Worm (Caenorhabditis elegans): ENCODE data around the gene lbp-3.

The lbp-3 gene

ce11 chrX:3256784-3257493 lies at the start of gene lbp-3:
TSS of gene lbp-3 (plus strand) at chrX:3257372.
- TF ChIP-seq fkh-6 (tag; optimal IDR thresholded peaks at IDR 0.05) (no peak), hlh-6 (tag; optimal IDR thresholded peaks at IDR 0.05) (no peak), unc-55 (GFP tag; optimal IDR thresholded peaks at IDR 0.05) (peak; percentile 53), pqm-1 (tag; optimal IDR thresholded peaks at IDR 0.05) (peak; percentile 39), ama-1 (optimal IDR thresholded peaks at IDR 0.05) (no peak), ztf-16 (tag; optimal IDR thresholded peaks at IDR 0.05) (no peak), elt-4 (tag; optimal IDR thresholded peaks at IDR 0.05) (no peak), elt-2 (tag; optimal IDR thresholded peaks at IDR 0.05) (peak; percentile 97)

- TF ChIP-seq ceh-30 (tag; optimal IDR thresholded peaks at IDR 0.05) (no peak), hlh-8 (tag; optimal IDR thresholded peaks at IDR 0.05) (no peak), unc-55 (GFP tag; optimal IDR thresholded peaks at IDR 0.05) (no peak), pag-3 (tag; optimal IDR thresholded peaks at IDR 0.05; ENCODE audit: borderline replicate concordance) (no peak), ceh-9 (tag; optimal IDR thresholded peaks at IDR 0.05) (no peak), rnt-1 (tag; optimal IDR thresholded peaks at IDR 0.05) (no peak)
Measured at ce11 chrX:3209523-3209922, 47.6 kb upstream of the lbp-3 start, which contains the start of gene F28B4.4. TSS of gene F28B4.4 (minus strand) at chrX:3209623.

- TF ChIP-seq odd-2 (tag; optimal IDR thresholded peaks at IDR 0.05) (no peak), ahr-1 (tag; optimal IDR thresholded peaks at IDR 0.05) (no peak), hlh-6 (tag; optimal IDR thresholded peaks at IDR 0.05) (no peak), madf-2 (tag; optimal IDR thresholded peaks at IDR 0.05) (no peak), ceh-34 (tag; optimal IDR thresholded peaks at IDR 0.05) (no peak), T23F11.4 (GFP tag; optimal IDR thresholded peaks at IDR 0.05) (no peak), elt-4 (tag; optimal IDR thresholded peaks at IDR 0.05) (no peak)
Measured at ce11 chrX:3216698-3217097, 40.5 kb upstream of the lbp-3 start.

ce11 chrX:3218040-3218795 lies 39.0 kb upstream of the lbp-3 start:
- TF ChIP-seq fkh-10 (GFP tag; optimal IDR thresholded peaks at IDR 0.05) (no peak), elt-2 (tag; optimal IDR thresholded peaks at IDR 0.05) (peak; percentile 82), unc-86 (tag; optimal IDR thresholded peaks at IDR 0.05) (no peak), hlh-6 (tag; optimal IDR thresholded peaks at IDR 0.05) (no peak)

ce11 chrX:3220267-3220666 lies 36.9 kb upstream of the lbp-3 start, which contains the start of gene rgl-1:
TSS of gene rgl-1 (minus strand) at chrX:3220367.
- TF ChIP-seq pat-9 (tag; optimal IDR thresholded peaks at IDR 0.05) (no peak), unc-86 (tag; optimal IDR thresholded peaks at IDR 0.05) (no peak), F13H6.1 (tag; optimal IDR thresholded peaks at IDR 0.05) (no peak), unc-42 (tag; optimal IDR thresholded peaks at IDR 0.05) (no peak), ets-4 (tag; optimal IDR thresholded peaks at IDR 0.05) (no peak), mec-3 (tag; optimal IDR thresholded peaks at IDR 0.05; ENCODE audit: borderline replicate concordance) (no peak), sdc-2 (tag; optimal IDR thresholded peaks at IDR 0.05) (no peak), odd-2 (tag; optimal IDR thresholded peaks at IDR 0.05) (no peak), unc-55 (GFP tag; optimal IDR thresholded peaks at IDR 0.05) (no peak), ceh-45 (GFP tag; IDR thresholded peaks at IDR 0.05) (no peak)

- TF ChIP-seq tbx-2 (tag; optimal IDR thresholded peaks at IDR 0.05) (peak; percentile 15), fax-1 (tag; optimal IDR thresholded peaks at IDR 0.05) (no peak), ceh-48 (tag; optimal IDR thresholded peaks at IDR 0.05) (peak; percentile 37)
Measured at ce11 chrX:3223135-3223534, 34.0 kb upstream of the lbp-3 start.

Measured in whole organism, late embryonic.